Fruit fly (Drosophila melanogaster): ENCODE data around the gene Arp1.

- no peak for TF ChIP-seq h (optimal IDR thresholded peaks at IDR 0.05)
- TF ChIP-seq Sin3A (optimal IDR thresholded peaks at IDR 0.05): no peak
Measured at dm6 chr3R:12674041-12674623, 17.4 kb upstream of the Arp1 start, which contains the start of gene Gnmt.
